Fruit fly (Drosophila melanogaster) Kc167 (cell line): ENCODE measurements around the gene Trf.

Source experiments
- insv ChIP-seq: fragments of >200 bp; optimal IDR thresholded peaks from 3 replicates; lab custom pipeline; 2018; ENCODE audit warnings: missing external identifiers
- ttk ChIP-seq: sonication (Bioruptor generic); optimal IDR thresholded peaks from 2 replicates; lab custom pipeline; 2017; ENCODE audit warnings: missing external identifiers

DNA sequence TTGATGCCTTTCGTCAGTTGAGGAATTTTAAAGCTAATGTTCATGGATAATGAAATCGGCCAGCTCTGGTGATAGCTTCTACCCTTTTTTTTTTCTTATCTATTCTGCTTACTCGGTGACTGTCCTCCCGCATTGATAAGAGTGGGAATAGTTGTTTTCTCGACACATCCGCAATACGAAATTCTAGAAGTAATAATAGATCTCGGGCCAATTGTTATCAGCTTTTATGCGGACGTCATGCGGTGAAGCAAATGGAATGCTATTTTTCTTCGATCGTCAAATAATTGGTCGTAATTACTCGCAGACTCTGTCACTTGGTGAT, 14.7 kb downstream of the Trf start:
- TF ChIP-seq ttk (lab: Kevin White, UChicago), result no peak
- TF ChIP-seq insv, result no peak
